Worm (Caenorhabditis elegans): ENCODE measurements around the gene C50E3.6.
A peak's percentile ranks its signal among the peaks of the same experiment; 100 is the strongest.

The C50E3.6 gene

DNA sequence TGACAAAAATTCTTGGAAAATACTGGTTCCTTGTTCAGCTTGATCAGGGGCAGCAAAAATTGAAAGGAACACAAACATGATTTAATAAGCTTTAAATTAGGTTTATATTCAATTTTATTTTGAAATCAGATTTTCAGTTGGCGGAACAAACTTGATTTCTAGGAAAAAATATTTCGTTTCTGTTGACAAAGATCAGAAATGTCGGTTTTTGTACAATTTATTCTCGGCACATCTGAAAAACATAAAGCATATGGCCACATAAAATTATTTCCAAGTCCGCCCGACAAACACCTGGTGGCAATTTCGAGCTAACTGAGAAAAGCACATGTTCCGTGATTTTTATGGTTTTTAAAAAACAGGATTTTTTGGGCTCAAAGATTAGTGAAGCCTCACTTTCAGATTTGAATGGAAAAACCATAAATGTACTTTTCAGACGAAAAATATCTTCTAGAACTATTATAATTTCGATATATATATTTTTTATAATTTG, 36.4 kb downstream of the C50E3.6 start, which contains the start of gene ttr-10:
Gene ttr-10, minus strand, starts transcription at position 51 of the 490 bp plus-strand sequence.
- TF ChIP-seq pes-1 (GFP tag; IDR thresholded peaks at IDR 0.05): no peak
- no peak for TF ChIP-seq tbx-11 (GFP tag; IDR thresholded peaks at IDR 0.05)
- no peak for TF ChIP-seq sea-1 (GFP tag; conservative IDR thresholded peaks at IDR 0.05)
- no peak for TF ChIP-seq hmg-4 (GFP tag; optimal IDR thresholded peaks at IDR 0.05)
- no peak for TF ChIP-seq scrt-1 (GFP tag; IDR thresholded peaks at IDR 0.05)
- TF ChIP-seq ama-1 (optimal IDR thresholded peaks at IDR 0.05): no peak
- TF ChIP-seq hmbx-1 (tag; optimal IDR thresholded peaks at IDR 0.05): no peak
- TF ChIP-seq aly-1 (tag; optimal IDR thresholded peaks at IDR 0.05): no peak
- no peak for TF ChIP-seq B0310.2 (tag; optimal IDR thresholded peaks at IDR 0.05)
- TF ChIP-seq F13C5.2 (tag; optimal IDR thresholded peaks at IDR 0.05): no peak
- no peak for TF ChIP-seq ceh-36 (tag; optimal IDR thresholded peaks at IDR 0.05)
- TF ChIP-seq hnd-1 (tag; optimal IDR thresholded peaks at IDR 0.05): no peak
- no peak for TF ChIP-seq tra-4 (tag; optimal IDR thresholded peaks at IDR 0.05)

DNA sequence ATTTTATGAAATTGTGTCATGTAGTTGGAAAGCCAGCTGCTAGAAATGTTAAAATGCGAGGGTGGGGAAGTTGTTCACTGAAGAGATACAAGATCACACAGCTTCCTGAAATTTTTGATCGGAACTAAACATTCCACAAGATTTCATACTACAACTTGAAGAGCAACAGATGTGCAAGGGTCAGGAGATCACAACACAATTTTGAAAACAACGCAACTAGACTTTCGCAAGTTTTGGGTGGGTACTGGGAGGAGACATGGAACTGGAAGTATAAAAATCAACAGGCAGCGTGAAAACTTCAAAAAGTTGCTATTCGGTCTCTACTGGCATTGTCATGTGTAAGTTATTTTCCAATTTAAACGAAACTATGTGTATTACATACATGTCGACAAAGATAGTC, 38.5 kb downstream of the C50E3.6 start, which contains the start of gene F19F10.3:
Gene F19F10.3, plus strand, starts transcription at position 301 of the 400 bp plus-strand sequence.
- TF ChIP-seq hmg-4 (GFP tag; optimal IDR thresholded peaks at IDR 0.05): no peak
- no peak for TF ChIP-seq sea-1 (GFP tag; conservative IDR thresholded peaks at IDR 0.05)
- TF ChIP-seq tra-4 (tag; optimal IDR thresholded peaks at IDR 0.05): no peak
- no peak for TF ChIP-seq B0310.2 (tag; optimal IDR thresholded peaks at IDR 0.05)
- no peak for TF ChIP-seq ceh-13 (GFP tag; optimal IDR thresholded peaks at IDR 0.05)
- no peak for TF ChIP-seq hnd-1 (tag; optimal IDR thresholded peaks at IDR 0.05)
- TF ChIP-seq ets-7 (tag; optimal IDR thresholded peaks at IDR 0.05): no peak
- TF ChIP-seq pes-1 (GFP tag; IDR thresholded peaks at IDR 0.05): no peak
- TF ChIP-seq ama-1 (optimal IDR thresholded peaks at IDR 0.05): no peak

DNA sequence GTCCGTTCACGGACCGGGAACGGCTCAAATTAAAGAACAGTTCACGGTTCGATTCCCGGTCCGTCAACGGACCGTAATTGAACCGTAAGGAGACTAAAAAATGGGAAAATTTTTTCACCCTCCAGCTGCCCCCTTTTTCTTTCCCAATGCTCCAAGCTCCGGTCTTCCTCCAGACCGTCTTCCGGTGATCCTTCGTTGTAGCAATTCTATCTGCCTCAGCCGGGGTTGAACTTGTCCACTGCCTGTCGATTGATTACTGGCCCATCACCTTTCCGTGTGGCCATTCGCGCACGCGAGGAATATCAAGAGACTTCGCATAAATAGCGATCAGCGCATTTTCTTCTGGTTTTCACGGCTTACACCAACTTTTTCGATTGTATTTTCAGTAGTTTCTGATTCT, 41.9 kb downstream of the C50E3.6 start:
- TF ChIP-seq scrt-1 (GFP tag; IDR thresholded peaks at IDR 0.05) (peak; percentile 70; the same call in 1 of the 2 replicates), flt-1 (GFP tag; IDR thresholded peaks at IDR 0.05) (peak; percentile 56; the same call in 1 of the 2 replicates), tbx-11 (GFP tag; IDR thresholded peaks at IDR 0.05) (peak; percentile 70), pes-1 (GFP tag; IDR thresholded peaks at IDR 0.05) (peak; percentile 76)

DNA sequence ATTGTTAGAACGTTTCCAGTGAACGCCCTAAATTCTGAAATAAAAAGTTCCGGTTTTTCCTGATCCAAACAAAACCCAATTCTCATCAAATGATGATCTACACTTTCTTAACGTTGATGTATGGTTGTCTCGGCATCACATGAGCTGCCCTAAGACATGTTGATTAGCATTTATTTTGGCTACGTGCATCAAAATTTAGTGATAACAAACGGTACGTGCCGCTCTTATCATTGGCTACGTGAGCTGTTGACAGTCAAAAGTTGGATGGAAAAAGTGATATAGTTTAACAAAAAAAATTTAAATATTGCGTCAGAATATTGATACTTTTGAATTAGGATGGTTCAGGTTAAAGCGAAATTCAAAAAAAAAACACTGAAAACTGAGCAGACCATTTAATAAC, 42.3 kb downstream of the C50E3.6 start:
- TF ChIP-seq scrt-1 (GFP tag; IDR thresholded peaks at IDR 0.05) (no peak), ceh-36 (tag; optimal IDR thresholded peaks at IDR 0.05) (no peak), ets-7 (tag; optimal IDR thresholded peaks at IDR 0.05) (no peak), ceh-13 (GFP tag; optimal IDR thresholded peaks at IDR 0.05) (no peak), F13C5.2 (tag; optimal IDR thresholded peaks at IDR 0.05) (no peak), tbx-37 (GFP tag; conservative IDR thresholded peaks at IDR 0.05) (no peak), ama-1 (optimal IDR thresholded peaks at IDR 0.05) (no peak), flt-1 (GFP tag; IDR thresholded peaks at IDR 0.05) (no peak), sea-1 (GFP tag; conservative IDR thresholded peaks at IDR 0.05) (no peak), tbx-11 (GFP tag; IDR thresholded peaks at IDR 0.05) (no peak)

DNA sequence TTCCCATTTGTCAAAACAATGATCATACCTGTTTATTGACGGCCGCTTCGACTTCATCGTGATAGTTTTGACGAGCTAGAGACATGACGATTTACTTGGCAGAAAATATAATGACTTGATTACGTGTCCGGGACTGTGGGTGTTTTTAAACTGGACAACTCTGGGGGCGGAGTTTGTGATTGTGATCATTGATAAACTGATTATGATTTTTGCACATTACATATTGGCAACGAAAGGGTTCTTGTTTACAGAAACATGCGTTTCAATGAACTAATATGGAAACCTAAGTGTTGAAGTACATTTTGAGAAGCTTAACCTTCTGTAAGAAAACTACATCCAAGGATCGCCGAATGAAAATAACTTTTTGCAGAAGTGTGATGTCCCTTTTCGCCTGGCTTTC, 42.9 kb downstream of the C50E3.6 start, which contains the start of gene ftn-1:
Gene ftn-1, minus strand, starts transcription at position 101 of the 400 bp plus-strand sequence.
- TF ChIP-seq flt-1 (GFP tag; IDR thresholded peaks at IDR 0.05): no peak
- TF ChIP-seq sea-1 (GFP tag; conservative IDR thresholded peaks at IDR 0.05): no peak
- no peak for TF ChIP-seq tbx-37 (GFP tag; conservative IDR thresholded peaks at IDR 0.05)
- no peak for TF ChIP-seq scrt-1 (GFP tag; IDR thresholded peaks at IDR 0.05)
- TF ChIP-seq B0310.2 (tag; optimal IDR thresholded peaks at IDR 0.05): no peak
- TF ChIP-seq ceh-13 (GFP tag; optimal IDR thresholded peaks at IDR 0.05): no peak
- no peak for TF ChIP-seq tbx-11 (GFP tag; IDR thresholded peaks at IDR 0.05)
- TF ChIP-seq F13C5.2 (tag; optimal IDR thresholded peaks at IDR 0.05): no peak
- TF ChIP-seq ama-1 (optimal IDR thresholded peaks at IDR 0.05): no peak
- TF ChIP-seq hnd-1 (tag; optimal IDR thresholded peaks at IDR 0.05): no peak
- TF ChIP-seq ceh-36 (tag; optimal IDR thresholded peaks at IDR 0.05): no peak
- TF ChIP-seq hmbx-1 (tag; optimal IDR thresholded peaks at IDR 0.05): no peak
- no peak for TF ChIP-seq pes-1 (GFP tag; IDR thresholded peaks at IDR 0.05)
- TF ChIP-seq hmg-4 (GFP tag; optimal IDR thresholded peaks at IDR 0.05): no peak

- TF ChIP-seq ets-7 (tag; optimal IDR thresholded peaks at IDR 0.05) (no peak), hmbx-1 (tag; optimal IDR thresholded peaks at IDR 0.05) (no peak)
Measured at ce11 chrV:7545187-7545586, 45.2 kb downstream of the C50E3.6 start, which contains the start of the genes C54F6.19 and nhx-3. Gene C54F6.19 (plus strand): TSS chrV:7545487. Gene nhx-3 (minus strand): TSS chrV:7545523.

ce11 chrV:7543728-7544127, 46.6 kb downstream of the C50E3.6 start:
- TF ChIP-seq aly-1 (tag; optimal IDR thresholded peaks at IDR 0.05): no peak
- TF ChIP-seq sea-1 (GFP tag; conservative IDR thresholded peaks at IDR 0.05): no peak
- no peak for TF ChIP-seq scrt-1 (GFP tag; IDR thresholded peaks at IDR 0.05)
- no peak for TF ChIP-seq ets-7 (tag; optimal IDR thresholded peaks at IDR 0.05)
- no peak for TF ChIP-seq F13C5.2 (tag; optimal IDR thresholded peaks at IDR 0.05)
- no peak for TF ChIP-seq tbx-37 (GFP tag; conservative IDR thresholded peaks at IDR 0.05)
- TF ChIP-seq ceh-36 (tag; optimal IDR thresholded peaks at IDR 0.05): no peak

DNA sequence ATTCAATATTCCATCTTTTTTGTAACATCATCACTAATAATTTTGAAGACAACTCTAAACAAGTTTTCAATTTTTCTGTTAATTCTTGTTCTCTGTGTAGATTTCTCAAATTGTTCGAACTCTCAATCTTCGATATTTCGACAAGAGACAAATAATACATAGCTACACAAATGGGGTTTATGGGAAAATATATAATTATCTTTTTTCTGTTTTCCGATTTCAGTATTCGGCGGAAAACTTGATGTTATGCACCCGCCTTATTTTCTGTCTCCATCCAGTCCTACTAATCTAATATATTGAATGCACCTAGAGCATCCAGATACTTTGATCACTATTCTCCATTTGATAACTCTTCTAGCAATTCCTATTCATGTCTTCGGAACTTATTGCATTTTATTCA, 51.3 kb downstream of the C50E3.6 start, which contains the start of gene srh-268:
Gene srh-268, plus strand, starts transcription at position 301 of the 400 bp plus-strand sequence.
- no peak for TF ChIP-seq scrt-1 (GFP tag; IDR thresholded peaks at IDR 0.05)
